Worm (Caenorhabditis elegans): Measurements from ENCODE around the gene nspb-9.

The nspb-9 gene

ce11 chrII:14591699-14592098 is 11.0 kb downstream of the nspb-9 start, which contains the start of gene C01G12.7:
Gene C01G12.7, minus strand, starts transcription at chrII:14591893.
- TF ChIP-seq lim-7 (GFP tag; IDR thresholded peaks at IDR 0.05) (no peak), nhr-42 (GFP tag; IDR thresholded peaks at IDR 0.05) (0 out of 2 replicates have a peak, but pooled peaks have one; percentile 13), F26F4.8 (GFP tag; conservative IDR thresholded peaks at IDR 0.05) (no peak)

ce11 chrII:14592629-14593028 is 12.0 kb downstream of the nspb-9 start:
- TF ChIP-seq unc-62 (GFP tag; optimal IDR thresholded peaks at IDR 0.05 in 1 of 2) (peak in 1 of 2 experiments; percentile 58), unc-62 (tag; optimal IDR thresholded peaks at IDR 0.05) (no peak), mxl-2 (GFP tag; conservative IDR thresholded peaks at IDR 0.05) (no peak), nhr-11 (tag; optimal IDR thresholded peaks at IDR 0.05) (peak; percentile 64), aha-1 (tag) (peak; percentile 67)

ce11 chrII:14593281-14593680 is 12.6 kb downstream of the nspb-9 start, which contains the start of gene catp-4:
Gene catp-4, plus strand, starts transcription at chrII:14593581.
- TF ChIP-seq spr-1 (tag; optimal IDR thresholded peaks at IDR 0.05) = no peak
- TF ChIP-seq sdz-12 (GFP tag; optimal IDR thresholded peaks at IDR 0.05) = no peak
- TF ChIP-seq vab-7 (GFP tag; IDR thresholded peaks at IDR 0.05) = no peak
- no peak for TF ChIP-seq Y105C5A.15 (GFP tag; IDR thresholded peaks at IDR 0.05)
- no peak for TF ChIP-seq ZK337.2 (GFP tag; IDR thresholded peaks at IDR 0.05)
- no peak for TF ChIP-seq mdl-1 (tag; optimal IDR thresholded peaks at IDR 0.05)
- TF ChIP-seq hlh-30 (tag; optimal IDR thresholded peaks at IDR 0.05; ENCODE audit: insufficient read depth) = no peak
- no peak for TF ChIP-seq snpc-4 (tag; optimal IDR thresholded peaks at IDR 0.05)
- TF ChIP-seq unc-130 (GFP tag; optimal IDR thresholded peaks at IDR 0.05) = no peak
- TF ChIP-seq ces-1 (GFP tag; optimal IDR thresholded peaks at IDR 0.05) = no peak
- no peak for TF ChIP-seq ZK546.5 (tag; optimal IDR thresholded peaks at IDR 0.05)
- TF ChIP-seq zag-1 (tag; optimal IDR thresholded peaks at IDR 0.05) = no peak
- no peak for TF ChIP-seq pha-4 (GFP tag; IDR thresholded peaks at IDR 0.05)
- TF ChIP-seq pha-4 (tag; optimal IDR thresholded peaks at IDR 0.05) = no peak
- TF ChIP-seq nhr-77 (tag; optimal IDR thresholded peaks at IDR 0.05) = no peak
- TF ChIP-seq ceh-44 (GFP tag; IDR thresholded peaks at IDR 0.05) = no peak
- TF ChIP-seq hif-1 (tag; optimal IDR thresholded peaks at IDR 0.05) = no peak

ce11 chrII:14597788-14598187 is 17.1 kb downstream of the nspb-9 start:
- TF ChIP-seq daf-16 (GFP tag; optimal IDR thresholded peaks at IDR 0.05) = no peak
- TF ChIP-seq daf-16 (tag; optimal IDR thresholded peaks at IDR 0.05) = peak; percentile 48
- TF ChIP-seq F10B5.3 (tag; optimal IDR thresholded peaks at IDR 0.05) = no peak
- no peak for TF ChIP-seq ceh-44 (GFP tag; IDR thresholded peaks at IDR 0.05)
- TF ChIP-seq aha-1 (tag) = peak; percentile 45
- TF ChIP-seq nhr-28 (tag; optimal IDR thresholded peaks at IDR 0.05) = peak; percentile 3

ce11 chrII:14598367-14598766 is 17.7 kb downstream of the nspb-9 start:
- TF ChIP-seq lin-39 (tag; optimal IDR thresholded peaks at IDR 0.05) (no peak), nhr-111 (GFP tag; optimal IDR thresholded peaks at IDR 0.05) (no peak), egl-27 (tag; optimal IDR thresholded peaks at IDR 0.05) (no peak), mdt-29 (GFP tag; IDR thresholded peaks at IDR 0.05) (peak; percentile 92), mdl-1 (tag; optimal IDR thresholded peaks at IDR 0.05) (peak in 1 of 2 experiments; percentile 75), spr-3 (GFP tag; optimal IDR thresholded peaks at IDR 0.05) (no peak), tag-97 (GFP tag; IDR thresholded peaks at IDR 0.05) (no peak), mep-1 (tag; optimal IDR thresholded peaks at IDR 0.05) (no peak), pha-4 (GFP tag; IDR thresholded peaks at IDR 0.05) (peak; percentile 23; the same call in 1 of the 2 replicates), pha-4 (tag; optimal IDR thresholded peaks at IDR 0.05) (no peak), lin-13 (GFP tag; optimal IDR thresholded peaks at IDR 0.05) (peak; percentile 37), egl-43 (GFP tag; IDR thresholded peaks at IDR 0.05) (no peak), ZK337.2 (GFP tag; IDR thresholded peaks at IDR 0.05) (no peak), php-3 (GFP tag; IDR thresholded peaks at IDR 0.05) (peak; percentile 51), sdz-12 (GFP tag; optimal IDR thresholded peaks at IDR 0.05) (no peak), ces-1 (GFP tag; optimal IDR thresholded peaks at IDR 0.05) (no peak), fkh-10 (GFP tag; optimal IDR thresholded peaks at IDR 0.05) (no peak), lir-3 (tag; optimal IDR thresholded peaks at IDR 0.05) (no peak), ama-1 (optimal IDR thresholded peaks at IDR 0.05) (no peak), tra-1 (GFP tag; IDR thresholded peaks at IDR 0.05) (0 out of 2 replicates have a peak, but pooled peaks have one; percentile 29), unc-39 (tag; optimal IDR thresholded peaks at IDR 0.05) (no peak), F37D6.2 (tag; optimal IDR thresholded peaks at IDR 0.05) (no peak), F10B5.3 (tag; optimal IDR thresholded peaks at IDR 0.05) (no peak), attf-4 (tag; optimal IDR thresholded peaks at IDR 0.05) (no peak)
